Fruit fly (Drosophila melanogaster) whole organism, embryonic: Measurements from ENCODE around the gene mRRF2.
A peak's percentile ranks its signal among the peaks of the same experiment; 100 is the strongest.

Experiments used
- Asciz ChIP-seq: fragments of 200-800 bp; sonication (Bioruptor generic); optimal IDR thresholded peaks from 2 replicates; lab custom pipeline; 2017; ENCODE audit warnings: missing biosample characterization, mild to moderate bottlenecking, missing genetic modification characterization, missing genetic modification reagents
- Blimp-1 ChIP-seq: fragments of 200-800 bp; sonication (Bioruptor generic); optimal IDR thresholded peaks from 3 replicates; lab custom pipeline; 2018; ENCODE audit warnings: missing biosample characterization, missing genetic modification characterization, mild to moderate bottlenecking, moderate library complexity, missing genetic modification reagents
- CG10267 ChIP-seq: fragments of 200-800 bp; sonication (Bioruptor generic); optimal IDR thresholded peaks from 2 replicates; lab custom pipeline; 2018; ENCODE audit warnings: missing biosample characterization, mild to moderate bottlenecking, missing genetic modification characterization, moderate library complexity
- CG10543 ChIP-seq: fragments of 200-800 bp; sonication (Bioruptor generic); optimal IDR thresholded peaks from 3 replicates; lab custom pipeline; 2017; ENCODE audit warnings: missing biosample characterization, mild to moderate bottlenecking, missing genetic modification characterization, moderate library complexity
- CG10654 ChIP-seq: fragments of 200-800 bp; sonication (Bioruptor generic); optimal IDR thresholded peaks from 2 replicates; lab custom pipeline; 2016; ENCODE audit warnings: missing biosample characterization, missing genetic modification characterization
- CG11085 ChIP-seq: fragments of 200-800 bp; sonication (Bioruptor generic); IDR thresholded peaks from 2 replicates; pipeline ENCODE4 v1.3.6; 2022; ENCODE audit warnings: missing biosample characterization, missing genetic modification characterization
- CG11456 ChIP-seq: fragments of 200-800 bp; sonication (Bioruptor generic); IDR thresholded peaks from 3 replicates; pipeline ENCODE4 v1.3.6; 2022; ENCODE audit warnings: missing biosample characterization, missing genetic modification characterization
- CG11504 ChIP-seq: fragments of 200-800 bp; sonication (Bioruptor generic); optimal IDR thresholded peaks from 3 replicates; lab custom pipeline; 2019; ENCODE audit warnings: missing biosample characterization, mild to moderate bottlenecking, missing genetic modification characterization, moderate library complexity
- CG11695 ChIP-seq: fragments of 200-800 bp; sonication (Bioruptor generic); IDR thresholded peaks from 3 replicates; pipeline ENCODE4 v1.3.6; 2022; ENCODE audit warnings: missing biosample characterization, missing genetic modification characterization
- CG1233 ChIP-seq: fragments of 200-800 bp; sonication (Bioruptor generic); optimal IDR thresholded peaks from 4 replicates; lab custom pipeline; 2018; ENCODE audit warnings: missing biosample characterization, mild to moderate bottlenecking, missing genetic modification characterization
- CG14441 ChIP-seq: fragments of 200-800 bp; sonication (Bioruptor generic); IDR thresholded peaks from 2 replicates; pipeline ENCODE4 v1.3.6; 2022; ENCODE audit warnings: missing biosample characterization, missing genetic modification characterization
- CG16813 ChIP-seq: fragments of 200-800 bp; sonication (Bioruptor generic); IDR thresholded peaks from 3 replicates; pipeline ENCODE4 v1.3.6; 2022; ENCODE audit warnings: missing biosample characterization, missing genetic modification characterization; ENCODE audit not compliant: partially characterized antibody
- CG18262 ChIP-seq: fragments of 200-800 bp; optimal IDR thresholded peaks from 3 replicates; lab custom pipeline; 2019; ENCODE audit warnings: missing biosample characterization, mild to moderate bottlenecking, missing genetic modification characterization, moderate library complexity
- CG18619 ChIP-seq: fragments of 200-800 bp; sonication (Bioruptor generic); optimal IDR thresholded peaks from 3 replicates; lab custom pipeline; 2017; ENCODE audit warnings: missing biosample characterization, mild to moderate bottlenecking, missing genetic modification characterization
- CG2129 ChIP-seq: fragments of 200-800 bp; sonication (Bioruptor generic); IDR thresholded peaks from 2 replicates; pipeline ENCODE4 v1.3.6; 2022; ENCODE audit warnings: missing biosample characterization, missing genetic modification characterization; ENCODE audit not compliant: partially characterized antibody
- CG2678 ChIP-seq: fragments of 200-800 bp; sonication (Bioruptor generic); optimal IDR thresholded peaks from 3 replicates; lab custom pipeline; 2019; ENCODE audit warnings: missing biosample characterization, mild to moderate bottlenecking, missing genetic modification characterization, moderate library complexity
- CG2712 ChIP-seq: fragments of 200-800 bp; optimal IDR thresholded peaks from 3 replicates; lab custom pipeline; 2019; ENCODE audit warnings: missing biosample characterization, mild to moderate bottlenecking, missing genetic modification characterization, moderate library complexity
- CG31365 ChIP-seq: fragments of 200-800 bp; sonication (Bioruptor generic); optimal IDR thresholded peaks from 2 replicates; lab custom pipeline; 2018; ENCODE audit warnings: missing biosample characterization, mild to moderate bottlenecking, missing genetic modification characterization
- CG31441 ChIP-seq: fragments of 200-800 bp; sonication (Bioruptor generic); IDR thresholded peaks from 2 replicates; pipeline ENCODE4 v1.3.6; 2022; ENCODE audit warnings: missing biosample characterization, missing genetic modification characterization
- CG5245 ChIP-seq: fragments of 200-800 bp; sonication (Bioruptor generic); optimal IDR thresholded peaks from 3 replicates; lab custom pipeline; 2016; ENCODE audit warnings: missing biosample characterization, missing genetic modification characterization
- CG6813 ChIP-seq: fragments of 200-800 bp; sonication (Bioruptor generic); optimal IDR thresholded peaks from 2 replicates; lab custom pipeline; 2017; ENCODE audit warnings: missing biosample characterization, missing genetic modification characterization, mild to moderate bottlenecking, moderate library complexity, missing genetic modification reagents
- Dbx ChIP-seq: fragments of 200-800 bp; sonication (Bioruptor generic); IDR thresholded peaks from 3 replicates; pipeline ENCODE4 v1.3.6; 2022; ENCODE audit warnings: missing biosample characterization, missing genetic modification characterization
- HHEX ChIP-seq: fragments of 200-800 bp; sonication (Bioruptor generic); optimal IDR thresholded peaks from 3 replicates; lab custom pipeline; 2017; ENCODE audit warnings: missing biosample characterization, mild to moderate bottlenecking, missing genetic modification characterization, missing genetic modification reagents
- HmgD ChIP-seq: fragments of 200-800 bp; sonication (Bioruptor generic); optimal IDR thresholded peaks from 3 replicates; lab custom pipeline; 2016; ENCODE audit warnings: missing biosample characterization, missing genetic modification characterization
- Hmr ChIP-seq: fragments of 200-800 bp; sonication (Bioruptor generic); optimal IDR thresholded peaks from 3 replicates; lab custom pipeline; 2017; ENCODE audit warnings: mild to moderate bottlenecking, missing biosample characterization, missing genetic modification reagents, missing genetic modification characterization
- Lim3 ChIP-seq: fragments of 200-800 bp; sonication (Bioruptor generic); IDR thresholded peaks from 2 replicates; pipeline ENCODE4 v1.3.6; 2022; ENCODE audit warnings: missing biosample characterization, missing genetic modification characterization
- MBD-R2 ChIP-seq: fragments of 200-800 bp; sonication (Bioruptor generic); IDR thresholded peaks from 2 replicates; pipeline ENCODE4 v1.3.6; 2022; ENCODE audit warnings: missing biosample characterization, missing genetic modification characterization
- Mes4 ChIP-seq: fragments of 200-800 bp; sonication (Bioruptor generic); optimal IDR thresholded peaks from 2 replicates; lab custom pipeline; 2016; ENCODE audit warnings: missing biosample characterization, missing genetic modification characterization
- Rx ChIP-seq: fragments of 200-800 bp; sonication (Bioruptor generic); IDR thresholded peaks from 2 replicates; pipeline ENCODE4 v1.3.6; 2022; ENCODE audit warnings: missing biosample characterization, missing genetic modification characterization
- Spps ChIP-seq: fragments of 200-800 bp; sonication (Bioruptor generic); optimal IDR thresholded peaks from 2 replicates; lab custom pipeline; 2018; ENCODE audit warnings: missing biosample characterization, mild to moderate bottlenecking, missing genetic modification characterization
- Vsx1 ChIP-seq: fragments of 200-800 bp; sonication (Bioruptor generic); optimal IDR thresholded peaks from 2 replicates; lab custom pipeline; 2017; ENCODE audit warnings: missing biosample characterization, mild to moderate bottlenecking, missing genetic modification characterization, missing genetic modification reagents
- Xbp1 ChIP-seq: fragments of 200-800 bp; sonication (Bioruptor generic); optimal IDR thresholded peaks from 3 replicates; lab custom pipeline; 2016; ENCODE audit warnings: missing biosample characterization, mild to moderate bottlenecking, missing genetic modification characterization
- bab2 ChIP-seq: fragments of 200-800 bp; sonication (Bioruptor generic); optimal IDR thresholded peaks from 2 replicates; lab custom pipeline; 2016; ENCODE audit warnings: missing biosample characterization, missing genetic modification characterization
- bbx ChIP-seq: fragments of 200-800 bp; sonication (Bioruptor generic); IDR thresholded peaks from 2 replicates; pipeline ENCODE4 v1.3.6; 2022; ENCODE audit warnings: missing biosample characterization, missing genetic modification characterization; ENCODE audit not compliant: partially characterized antibody
- bsh ChIP-seq, 2 experiments: fragments of 200-800 bp; sonication (Bioruptor generic); optimal IDR thresholded peaks; 2 replicates each; lab custom pipeline; 2017 to 2018; ENCODE audit warnings: mild to moderate bottlenecking in 2 of 2, missing biosample characterization in 2 of 2, missing genetic modification characterization in 2 of 2, moderate library complexity in 1 of 2
- chn ChIP-seq: fragments of 200-800 bp; sonication (Bioruptor generic); optimal IDR thresholded peaks from 2 replicates; lab custom pipeline; 2016; ENCODE audit warnings: missing biosample characterization, missing genetic modification characterization
- dimm ChIP-seq: fragments of 200-800 bp; sonication (Bioruptor generic); IDR thresholded peaks from 2 replicates; pipeline ENCODE4 v1.3.6; 2022; ENCODE audit warnings: missing biosample characterization, missing genetic modification characterization
- dmrt99B ChIP-seq: fragments of 200-800 bp; sonication (Bioruptor generic); optimal IDR thresholded peaks from 2 replicates; lab custom pipeline; 2018; ENCODE audit warnings: missing biosample characterization, mild to moderate bottlenecking, missing genetic modification characterization, moderate library complexity
- exex ChIP-seq: fragments of 200-800 bp; sonication (Bioruptor generic); optimal IDR thresholded peaks from 4 replicates; lab custom pipeline; 2018; ENCODE audit warnings: missing biosample characterization, mild to moderate bottlenecking, missing genetic modification characterization, moderate library complexity
- eyg ChIP-seq: fragments of 200-800 bp; sonication (Bioruptor generic); optimal IDR thresholded peaks from 3 replicates; lab custom pipeline; 2016; ENCODE audit warnings: missing biosample characterization, missing genetic modification characterization
- gsb ChIP-seq: fragments of 200-800 bp; sonication (Bioruptor generic); IDR thresholded peaks from 2 replicates; pipeline ENCODE4 v1.3.6; 2022; ENCODE audit warnings: missing biosample characterization, missing genetic modification characterization
- jumu ChIP-seq: fragments of 200-800 bp; sonication (Bioruptor generic); optimal IDR thresholded peaks from 3 replicates; lab custom pipeline; 2016; ENCODE audit warnings: missing biosample characterization, missing genetic modification characterization
- kni ChIP-seq: fragments of 200-800 bp; sonication (Bioruptor generic); optimal IDR thresholded peaks from 3 replicates; lab custom pipeline; 2017; ENCODE audit warnings: mild to moderate bottlenecking, missing biosample characterization, missing genetic modification reagents, missing genetic modification characterization
- nerfin-1 ChIP-seq: fragments of 200-800 bp; sonication (Bioruptor generic); optimal IDR thresholded peaks from 3 replicates; lab custom pipeline; 2019; ENCODE audit warnings: missing biosample characterization, mild to moderate bottlenecking, missing genetic modification characterization, moderate library complexity
- scrt ChIP-seq: fragments of 200-800 bp; sonication (Bioruptor generic); optimal IDR thresholded peaks from 2 replicates; lab custom pipeline; 2018; ENCODE audit warnings: missing biosample characterization, mild to moderate bottlenecking, missing genetic modification characterization, moderate library complexity
- stwl ChIP-seq: fragments of 200-800 bp; sonication (Bioruptor generic); optimal IDR thresholded peaks from 3 replicates; lab custom pipeline; 2018; ENCODE audit warnings: missing biosample characterization, mild to moderate bottlenecking, missing genetic modification characterization, moderate library complexity
- trem ChIP-seq: fragments of 200-800 bp; optimal IDR thresholded peaks from 3 replicates; lab custom pipeline; 2019; ENCODE audit warnings: missing biosample characterization, mild to moderate bottlenecking, missing genetic modification characterization, moderate library complexity
- wek ChIP-seq: fragments of 200-800 bp; sonication (Bioruptor generic); optimal IDR thresholded peaks from 3 replicates; lab custom pipeline; 2018; ENCODE audit warnings: missing biosample characterization, mild to moderate bottlenecking, missing genetic modification characterization, moderate library complexity

Gene mRRF2

dm6 chr3R:22634549-22635410, 21.3 kb downstream of the mRRF2 start:
- no peak for TF ChIP-seq CG18619 (GFP tag; lab: Kevin White, UChicago)
- TF ChIP-seq CG5245 (GFP tag; lab: Kevin White, UChicago), result no peak
- TF ChIP-seq CG2678 (tag; lab: Kevin White, UChicago), result peak; percentile 50
- peak; percentile 2 for TF ChIP-seq HHEX (GFP tag; lab: Kevin White, UChicago)
- TF ChIP-seq Blimp-1 (GFP tag; lab: Kevin White, UChicago), result peak; percentile 35
- TF ChIP-seq CG11695 (GFP tag; lab: Robert Waterston, UW), result 0 out of 3 replicates have a peak, but pooled peaks have one; percentile 25
- peak; percentile 55 for TF ChIP-seq Asciz
- no peak for TF ChIP-seq Mes4 (GFP tag; lab: Kevin White, UChicago)
- TF ChIP-seq CG31441 (GFP tag; lab: Robert Waterston, UW), result peak; percentile 48
- TF ChIP-seq CG1233 (GFP tag; lab: Kevin White, UChicago), result peak; percentile 23
- TF ChIP-seq MBD-R2 (GFP tag; lab: Robert Waterston, UW), result no peak
- TF ChIP-seq Dbx, result no peak
- TF ChIP-seq exex (tag; lab: Kevin White, UChicago), result peak; percentile 18
- no peak for TF ChIP-seq bab2 (GFP tag; lab: Kevin White, UChicago)
- TF ChIP-seq CG2129, result no peak
- no peak for TF ChIP-seq CG31365 (tag; lab: Kevin White, UChicago)
- peak; percentile 16 for TF ChIP-seq dmrt99B
- no peak for TF ChIP-seq CG10654
- peak; percentile 30 for TF ChIP-seq CG11504 (tag; lab: Kevin White, UChicago)
- no peak for TF ChIP-seq Rx
- TF ChIP-seq Vsx1 (GFP tag; lab: Kevin White, UChicago), result no peak
- TF ChIP-seq CG2712 (tag; lab: Kevin White, UChicago), result peak; percentile 14
- TF ChIP-seq CG6813 (GFP tag; lab: Kevin White, UChicago), result peak; percentile 58
- TF ChIP-seq bsh (GFP tag; optimal IDR thresholded peaks at IDR 0.05; lab: Kevin White, UChicago), result no peak
- TF ChIP-seq HmgD, result no peak
- no peak for TF ChIP-seq CG11456 (GFP tag; lab: Robert Waterston, UW)
- peak; percentile 25 for TF ChIP-seq wek (GFP tag; lab: Kevin White, UChicago)
- no peak for TF ChIP-seq Xbp1 (GFP tag; lab: Kevin White, UChicago)
- peak; percentile 33 for TF ChIP-seq trem (tag; lab: Kevin White, UChicago)
- TF ChIP-seq CG16813 (GFP tag; lab: Robert Waterston, UW), result no peak
- no peak for TF ChIP-seq eyg (GFP tag; lab: Kevin White, UChicago)
- no peak for TF ChIP-seq gsb (GFP tag; lab: Robert Waterston, UW)
- peak; percentile 13 for TF ChIP-seq Hmr (GFP tag; lab: Kevin White, UChicago)
- TF ChIP-seq CG11085 (GFP tag; lab: Robert Waterston, UW), result no peak
- peak; percentile 22 for TF ChIP-seq CG10267 (tag; lab: Kevin White, UChicago)
- no peak for TF ChIP-seq chn (GFP tag; lab: Kevin White, UChicago)
- TF ChIP-seq stwl, result peak; percentile 0
- TF ChIP-seq Lim3 (GFP tag; lab: Robert Waterston, UW), result no peak
- TF ChIP-seq Spps (tag; lab: Kevin White, UChicago), result peak; percentile 40
- no peak for TF ChIP-seq CG14441 (GFP tag; lab: Robert Waterston, UW)
- peak; percentile 62 for TF ChIP-seq nerfin-1 (tag; lab: Kevin White, UChicago)
- TF ChIP-seq scrt, result no peak
- TF ChIP-seq bbx (GFP tag; lab: Robert Waterston, UW), result no peak
- peak; percentile 11 for TF ChIP-seq kni
- TF ChIP-seq jumu, result no peak
- no peak for TF ChIP-seq CG10543
- peak; percentile 41 for TF ChIP-seq CG18262 (tag; lab: Kevin White, UChicago)
- TF ChIP-seq dimm, result no peak
